In genomic region chr3L:14761837-14762785, dm6 we compare ENCODE assay signal across 1 fruit fly cellular context.
TF ChIP-seq lines count a peak whose summit lies in the region.

Gene Tsen34, minus strand, starts transcription at chr3L:14761844.
Gene Mgat4a, plus strand, starts transcription at chr3L:14762028.

TF ChIP-seq in whole organism, embryonic, 481 proteins besides CTCF, POLR2A, EP300 and RAD21 (continued from another document and continues in another):
- TF ChIP-seq CG10321 (GFP tag; IDR thresholded peaks at IDR 0.05; lab: Robert Waterston, UW) (peak; percentile 35; the same call in 1 of the 2 replicates), CG43689 (GFP tag; IDR thresholded peaks at IDR 0.05; lab: Robert Waterston, UW) (no peak), CG8478 (optimal IDR thresholded peaks at IDR 0.05; lab: Kevin White, UChicago) (no peak), D19B (GFP tag; optimal IDR thresholded peaks at IDR 0.05; lab: Kevin White, UChicago) (peak; percentile 84), CG15269 (tag; optimal IDR thresholded peaks at IDR 0.05; lab: Kevin White, UChicago) (no peak), otp (GFP tag; IDR thresholded peaks at IDR 0.05; lab: Robert Waterston, UW) (peak; percentile 8; the same call in 1 of the 3 replicates), CG12236 (GFP tag; optimal IDR thresholded peaks at IDR 0.05; lab: Kevin White, UChicago) (no peak), CG8388 (GFP tag; optimal IDR thresholded peaks at IDR 0.05; lab: Kevin White, UChicago) (peak; percentile 87), insv (GFP tag; optimal IDR thresholded peaks at IDR 0.05; lab: Kevin White, UChicago) (peak in 1 of 2 experiments; percentile 78), Atf6 (GFP tag; IDR thresholded peaks at IDR 0.05; lab: Robert Waterston, UW) (peak; percentile 73; the same call in 1 of the 2 replicates), HLH3B (GFP tag; IDR thresholded peaks at IDR 0.05; lab: Robert Waterston, UW) (no peak), CG4360 (GFP tag; IDR thresholded peaks at IDR 0.05; lab: Robert Waterston, UW) (peak; percentile 88), dm (GFP tag; optimal IDR thresholded peaks at IDR 0.05; lab: Kevin White, UChicago) (peak; percentile 36), chm (GFP tag; IDR thresholded peaks at IDR 0.05; lab: Robert Waterston, UW) (peak; percentile 14; the same call in 1 of the 2 replicates), CG1233 (GFP tag; optimal IDR thresholded peaks at IDR 0.05; lab: Kevin White, UChicago) (peak; percentile 47), Fer1 (GFP tag; optimal IDR thresholded peaks at IDR 0.05; lab: Kevin White, UChicago) (peak; percentile 69), CG3407 (GFP tag; optimal IDR thresholded peaks at IDR 0.05; lab: Kevin White, UChicago) (no peak), cg (GFP tag; optimal IDR thresholded peaks at IDR 0.05; lab: Kevin White, UChicago) (no peak), CrebB (tag; optimal IDR thresholded peaks at IDR 0.05; lab: Kevin White, UChicago) (peak; percentile 55), CG8924 (tag; optimal IDR thresholded peaks at IDR 0.05; lab: Kevin White, UChicago) (peak; percentile 68), CG32772 (GFP tag; IDR thresholded peaks at IDR 0.05; lab: Robert Waterston, UW) (no peak), CG34376 (GFP tag; optimal IDR thresholded peaks at IDR 0.05; lab: Kevin White, UChicago) (peak; percentile 67), ttk (GFP tag; IDR thresholded peaks at IDR 0.05; lab: Robert Waterston, UW) (no peak), CG11456 (GFP tag; IDR thresholded peaks at IDR 0.05; lab: Robert Waterston, UW) (peak; percentile 78; the same call in 2 of the 3 replicates), CG17829 (tag; optimal IDR thresholded peaks at IDR 0.05; lab: Kevin White, UChicago) (peak; percentile 31), Elba2 (GFP tag; optimal IDR thresholded peaks at IDR 0.05; lab: Kevin White, UChicago) (peak; percentile 93), Ravus (GFP tag; IDR thresholded peaks at IDR 0.05; lab: Robert Waterston, UW) (no peak), CG34422 (GFP tag; IDR thresholded peaks at IDR 0.05; lab: Robert Waterston, UW) (peak; percentile 37; the same call in 1 of the 3 replicates), eyg (GFP tag; optimal IDR thresholded peaks at IDR 0.05; lab: Kevin White, UChicago) (peak; percentile 47), crp (GFP tag; optimal IDR thresholded peaks at IDR 0.05; lab: Kevin White, UChicago) (peak in 1 of 2 experiments; percentile 39), wdn (GFP tag; IDR thresholded peaks at IDR 0.05; lab: Robert Waterston, UW) (peak; percentile 62), CG10274 (GFP tag; optimal IDR thresholded peaks at IDR 0.05; lab: Kevin White, UChicago) (no peak), sob (GFP tag; IDR thresholded peaks at IDR 0.05; lab: Robert Waterston, UW) (peak; percentile 72), CG32532 (GFP tag; IDR thresholded peaks at IDR 0.05; lab: Robert Waterston, UW) (peak; percentile 54; the same call in 1 of the 2 replicates), CG10543 (GFP tag; optimal IDR thresholded peaks at IDR 0.05; lab: Kevin White, UChicago) (peak; percentile 91), row (GFP tag; IDR thresholded peaks at IDR 0.05; lab: Robert Waterston, UW) (peak; percentile 44; the same call in 1 of the 3 replicates), crc (GFP tag; optimal IDR thresholded peaks at IDR 0.05; lab: Kevin White, UChicago) (no peak), CG6765 (GFP tag; optimal IDR thresholded peaks at IDR 0.05; lab: Kevin White, UChicago) (peak; percentile 56), CG15696 (tag; optimal IDR thresholded peaks at IDR 0.05; lab: Kevin White, UChicago) (peak; percentile 30), HHEX (GFP tag; optimal IDR thresholded peaks at IDR 0.05; lab: Kevin White, UChicago) (peak; percentile 50), chif (GFP tag; optimal IDR thresholded peaks at IDR 0.05; lab: Kevin White, UChicago) (peak in 1 of 2 experiments; percentile 28), Dip2 (GFP tag; IDR thresholded peaks at IDR 0.05; lab: Robert Waterston, UW) (no peak), hkb (optimal IDR thresholded peaks at IDR 0.05; lab: Kevin White, UChicago) (no peak), hkb (GFP tag; IDR thresholded peaks at IDR 0.05; lab: Robert Waterston, UW) (0 out of 2 replicates have a peak, but pooled peaks have one; percentile 28), CG11093 (GFP tag; IDR thresholded peaks at IDR 0.05; lab: Robert Waterston, UW) (no peak), prd (optimal IDR thresholded peaks at IDR 0.05; lab: Kevin White, UChicago) (no peak), prd (GFP tag; IDR thresholded peaks at IDR 0.05; lab: Robert Waterston, UW) (peak; percentile 45; the same call in 2 of the 3 replicates), CG7271 (tag; optimal IDR thresholded peaks at IDR 0.05; lab: Kevin White, UChicago) (no peak), CG8089 (GFP tag; optimal IDR thresholded peaks at IDR 0.05; lab: Kevin White, UChicago) (peak; percentile 3), CG17361 (GFP tag; IDR thresholded peaks at IDR 0.05; lab: Robert Waterston, UW) (no peak; the same call in 2 of the 3 replicates), pum (GFP tag; optimal IDR thresholded peaks at IDR 0.05; lab: Kevin White, UChicago) (peak; percentile 2), jumu (GFP tag; optimal IDR thresholded peaks at IDR 0.05; lab: Kevin White, UChicago) (no peak), CG12219 (GFP tag; optimal IDR thresholded peaks at IDR 0.05; lab: Kevin White, UChicago) (peak; percentile 2), cad (GFP tag; optimal IDR thresholded peaks at IDR 0.05; lab: Kevin White, UChicago) (no peak), CG1647 (GFP tag; optimal IDR thresholded peaks at IDR 0.05; lab: Kevin White, UChicago) (peak; percentile 57), CG18262 (tag; optimal IDR thresholded peaks at IDR 0.05; lab: Kevin White, UChicago) (no peak), Hr51 (GFP tag; optimal IDR thresholded peaks at IDR 0.05; lab: Kevin White, UChicago) (peak in 1 of 2 experiments; percentile 47), CG8359 (GFP tag; optimal IDR thresholded peaks at IDR 0.05; lab: Kevin White, UChicago; ENCODE audit: borderline replicate concordance) (no peak), CG7928 (GFP tag; optimal IDR thresholded peaks at IDR 0.05; lab: Kevin White, UChicago) (peak; percentile 27), luna (GFP tag; optimal IDR thresholded peaks at IDR 0.05; lab: Kevin White, UChicago) (peak; percentile 49), Med (GFP tag; lab: Kevin White, UChicago) (peak; percentile 96), grau (tag; optimal IDR thresholded peaks at IDR 0.05; lab: Kevin White, UChicago) (no peak), BtbVII (GFP tag; optimal IDR thresholded peaks at IDR 0.05; lab: Kevin White, UChicago) (peak; percentile 77), CG14014 (GFP tag; IDR thresholded peaks at IDR 0.05; lab: Robert Waterston, UW) (peak; percentile 79), Camta (GFP tag; optimal IDR thresholded peaks at IDR 0.05; lab: Kevin White, UChicago) (peak; percentile 26), tap (tag; optimal IDR thresholded peaks at IDR 0.05; lab: Kevin White, UChicago) (peak; percentile 15), lilli (GFP tag; optimal IDR thresholded peaks at IDR 0.05; lab: Kevin White, UChicago) (peak; percentile 33), CG10462 (GFP tag; optimal IDR thresholded peaks at IDR 0.05; lab: Kevin White, UChicago) (no peak), ci (GFP tag; IDR thresholded peaks at IDR 0.05; lab: Robert Waterston, UW) (0 out of 3 replicates have a peak, but pooled peaks have one; percentile 6), slbo (GFP tag; IDR thresholded peaks at IDR 0.05; lab: Robert Waterston, UW) (peak; percentile 59), Hr3 (GFP tag; optimal IDR thresholded peaks at IDR 0.05; lab: Kevin White, UChicago) (no peak), CG6683 (GFP tag; optimal IDR thresholded peaks at IDR 0.05; lab: Kevin White, UChicago) (peak; percentile 42), tx (GFP tag; optimal IDR thresholded peaks at IDR 0.05; lab: Kevin White, UChicago) (peak; percentile 37), Trl (optimal IDR thresholded peaks at IDR 0.05; lab: Kevin White, UChicago) (no peak), Trl (GFP tag; optimal IDR thresholded peaks at IDR 0.05; lab: Kevin White, UChicago) (peak; percentile 32), Dp (GFP tag; optimal IDR thresholded peaks at IDR 0.05; lab: Kevin White, UChicago) (peak; percentile 49), kah (GFP tag; optimal IDR thresholded peaks at IDR 0.05; lab: Kevin White, UChicago) (peak; percentile 77), CG9817 (tag; optimal IDR thresholded peaks at IDR 0.05; lab: Kevin White, UChicago) (peak; percentile 22), slou (GFP tag; optimal IDR thresholded peaks at IDR 0.05; lab: Kevin White, UChicago) (peak; percentile 49), da (GFP tag; optimal IDR thresholded peaks at IDR 0.05; lab: Kevin White, UChicago) (no peak), NFAT (GFP tag; IDR thresholded peaks at IDR 0.05; lab: Robert Waterston, UW) (peak; percentile 65), ash1 (GFP tag; optimal IDR thresholded peaks at IDR 0.05; lab: Kevin White, UChicago) (peak; percentile 59), CG14710 (tag; optimal IDR thresholded peaks at IDR 0.05; lab: Kevin White, UChicago) (peak; percentile 40), jigr1 (GFP tag; IDR thresholded peaks at IDR 0.05; lab: Robert Waterston, UW) (no peak), D19A (tag; optimal IDR thresholded peaks at IDR 0.05; lab: Kevin White, UChicago) (no peak), Sry-δ (GFP tag; optimal IDR thresholded peaks at IDR 0.05; lab: Kevin White, UChicago) (peak; percentile 81), CG4854 (GFP tag; optimal IDR thresholded peaks at IDR 0.05; lab: Kevin White, UChicago) (peak; percentile 52), Hmr (GFP tag; optimal IDR thresholded peaks at IDR 0.05; lab: Kevin White, UChicago) (peak; percentile 76), org-1 (GFP tag; optimal IDR thresholded peaks at IDR 0.05; lab: Kevin White, UChicago) (peak; percentile 46), mld (GFP tag; IDR thresholded peaks at IDR 0.05; lab: Robert Waterston, UW; ENCODE audit: partially characterized antibody) (no peak), oc (tag; optimal IDR thresholded peaks at IDR 0.05; lab: Kevin White, UChicago) (peak; percentile 20), Bdp1 (GFP tag; optimal IDR thresholded peaks at IDR 0.05; lab: Kevin White, UChicago) (peak; percentile 19), HLH4C (GFP tag; IDR thresholded peaks at IDR 0.05; lab: Robert Waterston, UW; ENCODE audit: partially characterized antibody) (peak; percentile 68), CG11398 (GFP tag; optimal IDR thresholded peaks at IDR 0.05; lab: Kevin White, UChicago) (no peak), CG7556 (GFP tag; optimal IDR thresholded peaks at IDR 0.05; lab: Kevin White, UChicago) (no peak), Nf-YA (GFP tag; IDR thresholded peaks at IDR 0.05; lab: Robert Waterston, UW) (0 out of 2 replicates have a peak, but pooled peaks have one; percentile 38), CG1529 (GFP tag; optimal IDR thresholded peaks at IDR 0.05; lab: Kevin White, UChicago) (no peak), CG11560 (tag; IDR thresholded peaks at IDR 0.05; lab: Robert Waterston, UW) (no peak), CG9437 (GFP tag; optimal IDR thresholded peaks at IDR 0.05; lab: Kevin White, UChicago) (no peak), CG18599 (GFP tag; optimal IDR thresholded peaks at IDR 0.05; lab: Kevin White, UChicago) (peak; percentile 82), bab2 (GFP tag; optimal IDR thresholded peaks at IDR 0.05; lab: Kevin White, UChicago) (peak; percentile 27), YL-1 (GFP tag; optimal IDR thresholded peaks at IDR 0.05; lab: Kevin White, UChicago) (peak; percentile 61), CG12104 (GFP tag; optimal IDR thresholded peaks at IDR 0.05; lab: Kevin White, UChicago) (peak; percentile 33), Dip3 (GFP tag; optimal IDR thresholded peaks at IDR 0.05; lab: Kevin White, UChicago) (peak; percentile 3), CG7786 (GFP tag; optimal IDR thresholded peaks at IDR 0.05; lab: Kevin White, UChicago) (peak; percentile 41), CG31441 (GFP tag; IDR thresholded peaks at IDR 0.05; lab: Robert Waterston, UW) (no peak), CG12942 (GFP tag; optimal IDR thresholded peaks at IDR 0.05; lab: Kevin White, UChicago) (peak; percentile 6), salm (tag; optimal IDR thresholded peaks at IDR 0.05; lab: Kevin White, UChicago) (no peak), CG10209 (GFP tag; optimal IDR thresholded peaks at IDR 0.05; lab: Kevin White, UChicago) (peak; percentile 62), hb (GFP tag; IDR thresholded peaks at IDR 0.05; lab: Robert Waterston, UW; ENCODE audit: partially characterized antibody) (no peak), br (optimal IDR thresholded peaks at IDR 0.05; lab: Kevin White, UChicago) (no peak), inv (GFP tag; IDR thresholded peaks at IDR 0.05; lab: Robert Waterston, UW; ENCODE audit: partially characterized antibody) (no peak), bsh (GFP tag; optimal IDR thresholded peaks at IDR 0.05; lab: Kevin White, UChicago) (no peak), CG7987 (GFP tag; optimal IDR thresholded peaks at IDR 0.05; lab: Kevin White, UChicago) (peak; percentile 71), CG3163 (GFP tag; optimal IDR thresholded peaks at IDR 0.05; lab: Kevin White, UChicago) (peak; percentile 1), CG13296 (GFP tag; optimal IDR thresholded peaks at IDR 0.05; lab: Kevin White, UChicago) (peak; percentile 82), CG13624 (GFP tag; optimal IDR thresholded peaks at IDR 0.05; lab: Kevin White, UChicago) (peak; percentile 52), dimm (GFP tag; IDR thresholded peaks at IDR 0.05; lab: Robert Waterston, UW) (no peak), stwl (tag; optimal IDR thresholded peaks at IDR 0.05; lab: Kevin White, UChicago) (peak; percentile 72), Asciz (GFP tag; optimal IDR thresholded peaks at IDR 0.05; lab: Kevin White, UChicago) (no peak), CG5180 (GFP tag; optimal IDR thresholded peaks at IDR 0.05; lab: Kevin White, UChicago) (no peak), kni (GFP tag; optimal IDR thresholded peaks at IDR 0.05; lab: Kevin White, UChicago) (peak; percentile 11), CG31224 (GFP tag; IDR thresholded peaks at IDR 0.05; lab: Robert Waterston, UW) (peak; percentile 51), gro (GFP tag; optimal IDR thresholded peaks at IDR 0.05; lab: Kevin White, UChicago) (peak; percentile 77), HLH54F (GFP tag; optimal IDR thresholded peaks at IDR 0.05; lab: Kevin White, UChicago) (peak; percentile 27), dati (GFP tag; IDR thresholded peaks at IDR 0.05; lab: Robert Waterston, UW) (no peak), B-H1 (GFP tag; IDR thresholded peaks at IDR 0.05; lab: Robert Waterston, UW) (no peak; the same call in 2 of the 3 replicates), CG18619 (GFP tag; optimal IDR thresholded peaks at IDR 0.05; lab: Kevin White, UChicago) (peak; percentile 62), CG11247 (GFP tag; IDR thresholded peaks at IDR 0.05; lab: Robert Waterston, UW) (peak; percentile 74), jing (GFP tag; optimal IDR thresholded peaks at IDR 0.05; lab: Kevin White, UChicago) (no peak), dpn (GFP tag; optimal IDR thresholded peaks at IDR 0.05; lab: Kevin White, UChicago) (peak in 1 of 2 experiments; percentile 39)
